Worm (Caenorhabditis elegans): ENCODE measurements around the gene sra-9.

sra-9 gene

ce11 chrII:9583461-9583860 is 51.4 kb downstream of the sra-9 start, which contains the start of gene wee-1.1:
wee-1.1 (minus strand) TSS chrII:9583561.
- TF ChIP-seq flt-1 (GFP tag; IDR thresholded peaks at IDR 0.05), result no peak
- no peak for TF ChIP-seq med-1 (GFP tag; optimal IDR thresholded peaks at IDR 0.05; ENCODE audit: insufficient read depth)
- no peak for TF ChIP-seq ztf-29 (GFP tag; IDR thresholded peaks at IDR 0.05)
- TF ChIP-seq T22C8.4 (GFP tag; IDR thresholded peaks at IDR 0.05), result no peak
